Worm (Caenorhabditis elegans) whole organism, L4 larva: Measurements from ENCODE around the gene znf-622.
A peak's percentile ranks its signal among the peaks of the same experiment; 100 is the strongest.

Source experiments
- F26F4.8 ChIP-seq: fragments of 200-800 bp; sonication (Bioruptor generic); conservative IDR thresholded peaks from 2 replicates; pipeline ENCODE4 v1.3.6; 2022; ENCODE audit warnings: missing genetic modification characterization, missing compliant biosample characterization
- F44E2.7 ChIP-seq: fragments of 200-800 bp; sonication (Bioruptor generic); IDR thresholded peaks from 2 replicates; pipeline ENCODE4 v2.1.2; 2022; ENCODE audit warnings: missing genetic modification characterization, missing compliant biosample characterization
- F49E8.2 ChIP-seq: sonication (generic microtip); optimal IDR thresholded peaks from 2 replicates; lab custom pipeline; 2016; ENCODE audit warnings: missing compliant biosample characterization, mild to moderate bottlenecking, missing genetic modification characterization, borderline replicate concordance
- T26A8.4 ChIP-seq: fragments of 200-800 bp; sonication (Bioruptor generic); IDR thresholded peaks from 2 replicates; pipeline ENCODE4 v1.3.6; 2022; ENCODE audit warnings: missing genetic modification characterization, missing compliant biosample characterization
- Y105C5A.15 ChIP-seq: fragments of 200-800 bp; sonication (Bioruptor generic); IDR thresholded peaks from 2 replicates; pipeline ENCODE4 v1.3.6; 2022; ENCODE audit warnings: missing genetic modification characterization, missing compliant biosample characterization
- Y5F2A.4 ChIP-seq: fragments of 200-800 bp; sonication (Bioruptor generic); optimal IDR thresholded peaks from 2 replicates; lab custom pipeline; 2018; ENCODE audit warnings: mild to moderate bottlenecking, missing genetic modification characterization, missing compliant biosample characterization
- ZK337.2 ChIP-seq: fragments of 200-800 bp; sonication (Bioruptor generic); IDR thresholded peaks from 2 replicates; pipeline ENCODE4 v1.3.6; 2022; ENCODE audit warnings: missing genetic modification reagents, missing genetic modification characterization, missing compliant biosample characterization
- aha-1 ChIP-seq: fragments of 150-350 bp; peaks from one replicate; lab custom pipeline; 2014; ENCODE audit warnings: missing biosample characterization, missing genetic modification characterization
- ama-1 ChIP-seq: fragments of 150-350 bp; optimal IDR thresholded peaks from 2 replicates; lab custom pipeline; 2014; ENCODE audit warnings: inconsistent platforms, mixed read lengths
- ceh-20 ChIP-seq: fragments of 200-800 bp; sonication (Bioruptor generic); IDR thresholded peaks from 2 replicates; pipeline ENCODE4 v1.3.6; 2022; ENCODE audit warnings: missing genetic modification reagents, missing genetic modification characterization, missing compliant biosample characterization
- ceh-28 ChIP-seq: fragments of 150-350 bp; optimal IDR thresholded peaks from 2 replicates; lab custom pipeline; 2014; ENCODE audit warnings: missing biosample characterization, missing genetic modification reagents, missing genetic modification characterization
- ceh-32 ChIP-seq: sonication (generic microtip); optimal IDR thresholded peaks from 2 replicates; lab custom pipeline; 2016; ENCODE audit warnings: mild to moderate bottlenecking, missing genetic modification characterization, missing compliant biosample characterization; ENCODE audit not compliant: poor library complexity
- ceh-62 ChIP-seq: sonication (generic microtip); optimal IDR thresholded peaks from 2 replicates; lab custom pipeline; 2017; ENCODE audit warnings: missing biosample characterization, missing genetic modification characterization
- ces-1 ChIP-seq: fragments of 150-350 bp; sonication (generic microtip); optimal IDR thresholded peaks from 4 replicates; lab custom pipeline; 2014; ENCODE audit warnings: missing biosample characterization, missing genetic modification reagents, missing genetic modification characterization
- daf-19 ChIP-seq: fragments of 200-800 bp; sonication (Bioruptor generic); conservative IDR thresholded peaks from 2 replicates; pipeline ENCODE4 v1.3.6; 2022; ENCODE audit warnings: missing genetic modification characterization, missing compliant biosample characterization
- daf-8 ChIP-seq: fragments of 200-800 bp; sonication (Bioruptor generic); IDR thresholded peaks from 2 replicates; pipeline ENCODE4 v1.3.6; 2022; ENCODE audit warnings: missing genetic modification characterization, missing compliant biosample characterization
- dmd-6 ChIP-seq: fragments of 200-800 bp; sonication (Bioruptor generic); IDR thresholded peaks from 2 replicates; pipeline ENCODE4 v1.3.6; 2022; ENCODE audit warnings: missing genetic modification reagents, missing genetic modification characterization, missing compliant biosample characterization
- dmd-9 ChIP-seq: fragments of 200-800 bp; sonication (Bioruptor generic); IDR thresholded peaks from 2 replicates; pipeline ENCODE4 v1.3.6; 2022; ENCODE audit warnings: missing genetic modification reagents, missing genetic modification characterization, missing compliant biosample characterization
- dve-1 ChIP-seq: sonication (generic microtip); optimal IDR thresholded peaks from 2 replicates; lab custom pipeline; 2017; ENCODE audit warnings: antibody characterized with exemption, mild to moderate bottlenecking, missing genetic modification characterization, missing compliant biosample characterization; ENCODE audit not compliant: insufficient read depth
- egl-27 ChIP-seq: sonication (generic microtip); optimal IDR thresholded peaks from 3 replicates; lab custom pipeline; 2017; ENCODE audit warnings: missing biosample characterization, missing genetic modification reagents, missing genetic modification characterization
- fkh-10 ChIP-seq: fragments of 150-350 bp; optimal IDR thresholded peaks from 2 replicates; lab custom pipeline; 2014; ENCODE audit warnings: missing biosample characterization, missing genetic modification reagents, missing genetic modification characterization
- gei-8 ChIP-seq: fragments of 200-800 bp; sonication (Bioruptor generic); optimal IDR thresholded peaks from 2 replicates; lab custom pipeline; 2018; ENCODE audit warnings: mild to moderate bottlenecking, missing genetic modification characterization, missing compliant biosample characterization
- hif-1 ChIP-seq, 2 experiments: sonication (generic microtip); optimal IDR thresholded peaks; 2 replicates each; lab custom pipeline; 2016 to 2017; ENCODE audit warnings: missing compliant biosample characterization in 2 of 2, missing genetic modification characterization in 2 of 2, missing genetic modification reagents in 2 of 2, missing genotype in 2 of 2, mild to moderate bottlenecking in 1 of 2
- hlh-30 ChIP-seq: sonication (generic microtip); optimal IDR thresholded peaks from 2 replicates; lab custom pipeline; 2017; ENCODE audit warnings: antibody characterized with exemption, mild to moderate bottlenecking, missing genetic modification characterization, missing compliant biosample characterization; ENCODE audit not compliant: insufficient read depth
- hmg-1.1 ChIP-seq: fragments of 200-800 bp; sonication (Bioruptor generic); IDR thresholded peaks from 2 replicates; pipeline ENCODE4 v1.3.6; 2022; ENCODE audit warnings: missing genetic modification reagents, missing genetic modification characterization, missing compliant biosample characterization
- lin-1 ChIP-seq: fragments of 200-800 bp; sonication (Bioruptor generic); IDR thresholded peaks from 2 replicates; pipeline ENCODE4 v1.3.6; 2022; ENCODE audit warnings: missing genetic modification reagents, missing genetic modification characterization, missing compliant biosample characterization
- lin-15B ChIP-seq: fragments of 150-350 bp; sonication (generic microtip); optimal IDR thresholded peaks from 3 replicates; lab custom pipeline; 2014; ENCODE audit warnings: missing biosample characterization, missing genetic modification characterization
- lin-38 ChIP-seq: fragments of 200-800 bp; sonication (Bioruptor generic); IDR thresholded peaks from 2 replicates; pipeline ENCODE4 v1.3.6; 2022; ENCODE audit warnings: missing genetic modification reagents, missing genetic modification characterization, missing compliant biosample characterization
- madf-9 ChIP-seq: fragments of 200-800 bp; sonication (Bioruptor generic); conservative IDR thresholded peaks from 2 replicates; pipeline ENCODE4 v1.3.6; 2022; ENCODE audit warnings: missing genetic modification reagents, missing genetic modification characterization, missing compliant biosample characterization
- mdt-29 ChIP-seq: fragments of 200-800 bp; sonication (Bioruptor generic); IDR thresholded peaks from 2 replicates; pipeline ENCODE4 v1.3.6; 2022; ENCODE audit warnings: missing genetic modification reagents, missing genetic modification characterization, missing compliant biosample characterization
- mep-1 ChIP-seq: fragments of 150-350 bp; sonication (generic microtip); optimal IDR thresholded peaks from 3 replicates; lab custom pipeline; 2014; ENCODE audit warnings: missing biosample characterization, missing genetic modification characterization
- mxl-2 ChIP-seq: fragments of 200-800 bp; sonication (Bioruptor generic); conservative IDR thresholded peaks from 2 replicates; pipeline ENCODE4 v1.3.6; 2022; ENCODE audit warnings: missing genetic modification reagents, missing genetic modification characterization, missing compliant biosample characterization
- mxl-3 ChIP-seq: fragments of 200-800 bp; sonication (Bioruptor generic); optimal IDR thresholded peaks from 2 replicates; lab custom pipeline; 2018; ENCODE audit warnings: mild to moderate bottlenecking, missing genetic modification characterization, missing compliant biosample characterization
- nhr-11 ChIP-seq: fragments of 150-350 bp; optimal IDR thresholded peaks from 2 replicates; lab custom pipeline; 2014; ENCODE audit warnings: missing biosample characterization, missing genetic modification characterization
- nhr-111 ChIP-seq: fragments of 200-800 bp; sonication (Bioruptor generic); optimal IDR thresholded peaks from 2 replicates; lab custom pipeline; 2018; ENCODE audit warnings: mild to moderate bottlenecking, missing genetic modification characterization, missing compliant biosample characterization
- nhr-25 ChIP-seq: sonication (generic microtip); optimal IDR thresholded peaks from 2 replicates; lab custom pipeline; 2017; ENCODE audit warnings: missing genetic modification characterization, mild to moderate bottlenecking, missing compliant biosample characterization, antibody characterized with exemption, moderate library complexity, borderline replicate concordance; ENCODE audit not compliant: insufficient read depth
- nhr-42 ChIP-seq: fragments of 200-800 bp; sonication (Bioruptor generic); IDR thresholded peaks from 2 replicates; pipeline ENCODE4 v1.3.6; 2022; ENCODE audit warnings: missing genetic modification characterization, missing compliant biosample characterization
- nhr-76 ChIP-seq: fragments of 150-350 bp; optimal IDR thresholded peaks from 2 replicates; lab custom pipeline; 2014; ENCODE audit warnings: missing biosample characterization, missing genetic modification characterization
- pha-4 ChIP-seq, 2 experiments: fragments of 150-350 bp in 1 of 2; fragments of 200-800 bp in 1 of 2; sonication (Bioruptor generic) in 1 of 2; IDR thresholded peaks in 1 of 2; optimal IDR thresholded peaks in 1 of 2; 2 replicates each; pipeline versions ENCODE4 v1.3.6 to Lab custom; 2014 to 2022; ENCODE audit warnings: missing genetic modification characterization in 2 of 2, missing genetic modification reagents in 2 of 2, missing biosample characterization in 1 of 2, missing compliant biosample characterization in 1 of 2
- pqm-1 ChIP-seq: sonication (generic microtip); optimal IDR thresholded peaks from 2 replicates; lab custom pipeline; 2017; ENCODE audit warnings: missing biosample characterization, missing genetic modification characterization
- saeg-2 ChIP-seq: fragments of 200-800 bp; sonication (Bioruptor generic); IDR thresholded peaks from 2 replicates; pipeline ENCODE4 v1.3.6; 2022; ENCODE audit warnings: missing genetic modification reagents, missing genetic modification characterization, missing compliant biosample characterization
- snpc-4 ChIP-seq: fragments of 150-350 bp; optimal IDR thresholded peaks from 2 replicates; lab custom pipeline; 2014; ENCODE audit warnings: missing biosample characterization, missing genetic modification characterization
- unc-130 ChIP-seq: sonication (generic microtip); optimal IDR thresholded peaks from 2 replicates; lab custom pipeline; 2016; ENCODE audit warnings: missing genetic modification reagents, missing genetic modification characterization, missing compliant biosample characterization
- vab-7 ChIP-seq: fragments of 200-800 bp; sonication (Bioruptor generic); IDR thresholded peaks from 2 replicates; pipeline ENCODE4 v1.3.6; 2022; ENCODE audit warnings: missing genetic modification reagents, missing genetic modification characterization, missing compliant biosample characterization
- zfp-2 ChIP-seq: sonication (generic microtip); optimal IDR thresholded peaks from 2 replicates; lab custom pipeline; 2016; ENCODE audit warnings: mild to moderate bottlenecking, missing genetic modification characterization, missing compliant biosample characterization
- zfp-3 ChIP-seq: fragments of 200-800 bp; sonication (Bioruptor generic); conservative IDR thresholded peaks from 2 replicates; pipeline ENCODE4 v1.3.6; 2022; ENCODE audit warnings: missing genetic modification reagents, missing genetic modification characterization, missing compliant biosample characterization
- ztf-11 ChIP-seq: fragments of 150-350 bp; optimal IDR thresholded peaks from 2 replicates; lab custom pipeline; 2014; ENCODE audit warnings: missing biosample characterization, missing genetic modification characterization

znf-622 gene

DNA sequence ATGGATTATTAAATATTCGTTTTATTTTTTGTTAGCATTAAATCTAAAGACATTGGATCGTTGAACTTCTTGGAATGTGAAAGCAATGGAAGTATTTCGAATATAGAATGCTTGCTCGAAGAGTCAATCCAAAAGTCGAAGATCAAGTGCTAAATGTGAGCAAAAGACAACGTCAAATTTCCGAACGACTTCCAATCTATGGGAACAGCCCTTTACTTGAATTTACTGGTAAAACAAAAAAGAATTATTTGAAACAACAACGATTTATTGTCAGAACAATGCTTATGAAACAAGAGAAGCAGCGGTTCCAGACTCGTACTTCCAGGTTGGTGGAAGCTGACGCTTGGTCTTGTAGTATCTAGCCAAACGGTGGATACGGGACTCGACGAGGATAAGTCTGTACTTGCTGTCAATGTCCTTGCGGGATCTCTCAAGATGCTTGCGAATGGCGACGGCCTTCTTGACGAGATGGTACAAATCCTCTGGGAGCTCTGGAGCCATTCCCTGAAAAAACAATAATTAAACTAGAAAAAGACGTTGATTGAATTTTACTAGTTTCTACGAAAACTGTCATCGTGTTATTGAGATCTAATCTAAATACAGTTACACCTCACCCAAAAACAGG is 7.5 kb upstream of the znf-622 start (continued):
- peak; percentile 61 for TF ChIP-seq unc-130 (GFP tag; lab: Kevin White, UChicago)
- TF ChIP-seq hmg-1.1 (GFP tag; lab: Robert Waterston, UW): no peak
- TF ChIP-seq aha-1 (tag; lab: Kevin White, UChicago): peak; percentile 5
- no peak for TF ChIP-seq nhr-25 (tag; lab: Kevin White, UChicago)
- TF ChIP-seq ceh-28 (tag; lab: Kevin White, UChicago): no peak
- no peak for TF ChIP-seq egl-27
- no peak for TF ChIP-seq saeg-2 (GFP tag; lab: Robert Waterston, UW)
- peak; percentile 23 for TF ChIP-seq gei-8
- no peak for TF ChIP-seq nhr-42 (GFP tag; lab: Robert Waterston, UW)
- peak; percentile 94 for TF ChIP-seq F49E8.2
- TF ChIP-seq hlh-30: no peak
- TF ChIP-seq nhr-111 (GFP tag; lab: Kevin White, UChicago): peak; percentile 7
- TF ChIP-seq T26A8.4 (GFP tag; lab: Robert Waterston, UW): peak; percentile 48; the same call in 1 of the 2 replicates
- no peak for TF ChIP-seq fkh-10 (GFP tag; lab: Kevin White, UChicago)

DNA sequence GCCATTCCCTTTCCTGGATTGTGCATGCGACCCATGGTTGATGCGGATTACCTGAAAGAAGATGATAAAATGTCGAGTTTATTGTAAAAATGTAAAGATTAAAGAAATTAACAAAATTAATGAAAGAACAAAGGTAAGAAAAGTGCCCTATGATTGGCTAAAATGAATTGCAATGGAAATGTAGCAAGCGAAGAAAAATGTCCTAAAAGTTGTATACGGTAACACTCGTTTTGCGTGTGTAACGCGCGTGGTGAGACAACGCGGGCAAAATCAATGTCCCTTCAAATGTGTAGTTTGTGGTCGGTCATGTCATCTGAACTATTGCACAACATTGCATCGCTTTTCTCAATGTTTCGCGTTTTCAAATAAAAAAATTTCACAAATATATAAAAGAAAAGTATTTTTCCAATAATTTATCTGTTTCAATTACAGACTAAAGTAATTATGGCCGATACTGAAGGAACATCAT is 6.5 kb upstream of the znf-622 start, which contains the start of the genes rps-13 and nfx-1:
rps-13 (minus strand) TSS at position 51 of the 469 bp plus-strand sequence.
nfx-1 (plus strand) TSS at position 433 of the 469 bp plus-strand sequence.
- peak; percentile 57 for TF ChIP-seq lin-38 (GFP tag; lab: Robert Waterston, UW)
- peak; percentile 2 for TF ChIP-seq pqm-1 (tag; lab: Kevin White, UChicago)
- TF ChIP-seq ceh-20: no peak
- peak; percentile 18 for TF ChIP-seq lin-15B (tag; lab: Kevin White, UChicago)
- peak; percentile 43 for TF ChIP-seq mxl-3 (GFP tag; lab: Kevin White, UChicago)
- TF ChIP-seq mxl-2 (GFP tag; lab: Robert Waterston, UW): no peak
- 0 out of 2 replicates have a peak, but pooled peaks have one; percentile 16 for TF ChIP-seq dmd-6
- no peak for TF ChIP-seq ceh-62 (tag; lab: Kevin White, UChicago)
- TF ChIP-seq snpc-4: no peak
- no peak for TF ChIP-seq dmd-9 (GFP tag; lab: Robert Waterston, UW)
- TF ChIP-seq zfp-3 (GFP tag; lab: Robert Waterston, UW): no peak
- no peak for TF ChIP-seq ces-1
- no peak for TF ChIP-seq nhr-76
- no peak for TF ChIP-seq pha-4 (GFP tag; IDR thresholded peaks at IDR 0.05; lab: Robert Waterston, UW)
- TF ChIP-seq pha-4 (tag; optimal IDR thresholded peaks at IDR 0.05; lab: Kevin White, UChicago): peak; percentile 97
- no peak for TF ChIP-seq ceh-32 (tag; lab: Kevin White, UChicago)
- TF ChIP-seq vab-7: no peak
- no peak for TF ChIP-seq ZK337.2 (GFP tag; lab: Robert Waterston, UW)
- peak; percentile 80 for TF ChIP-seq nhr-11
- no peak for TF ChIP-seq F49E8.2
- peak; percentile 12 for TF ChIP-seq ceh-28 (tag; lab: Kevin White, UChicago)
- no peak for TF ChIP-seq F26F4.8
- no peak for TF ChIP-seq Y105C5A.15
- TF ChIP-seq ama-1: no peak
- TF ChIP-seq hif-1 (tag; optimal IDR thresholded peaks at IDR 0.05; lab: Kevin White, UChicago): peak in 1 of 2 experiments; percentile 81
- no peak for TF ChIP-seq egl-27
- TF ChIP-seq zfp-2 (tag; lab: Kevin White, UChicago): no peak
- no peak for TF ChIP-seq Y5F2A.4 (GFP tag; lab: Kevin White, UChicago)
- TF ChIP-seq mdt-29: no peak
- TF ChIP-seq ztf-11 (tag; lab: Kevin White, UChicago): no peak
- no peak for TF ChIP-seq lin-1 (GFP tag; lab: Robert Waterston, UW)
- TF ChIP-seq nhr-111 (GFP tag; lab: Kevin White, UChicago): no peak
- peak; percentile 93 for TF ChIP-seq hlh-30
- peak; percentile 54 for TF ChIP-seq unc-130 (GFP tag; lab: Kevin White, UChicago)
- peak; percentile 84 for TF ChIP-seq dve-1 (tag; lab: Kevin White, UChicago)
- TF ChIP-seq daf-8 (GFP tag; lab: Robert Waterston, UW): no peak
- no peak for TF ChIP-seq madf-9 (GFP tag; lab: Robert Waterston, UW)
- peak; percentile 85 for TF ChIP-seq mep-1 (tag; lab: Kevin White, UChicago)
- no peak for TF ChIP-seq nhr-42 (GFP tag; lab: Robert Waterston, UW)
- no peak for TF ChIP-seq daf-19
- no peak for TF ChIP-seq F44E2.7 (GFP tag; lab: Robert Waterston, UW)
